Worm (Caenorhabditis elegans) whole organism, L2 larva: Measurements from ENCODE around the gene dnj-18.

ENCODE experiments used
- aly-2 ChIP-seq: fragments of 150-350 bp; optimal IDR thresholded peaks from 2 replicates; lab custom pipeline; 2014; ENCODE audit warnings: missing biosample characterization, missing genetic modification characterization
- gmeb-1 ChIP-seq: fragments of 150-350 bp; optimal IDR thresholded peaks from 2 replicates; lab custom pipeline; 2014; ENCODE audit warnings: missing biosample characterization, missing genetic modification characterization
- lin-13 ChIP-seq: fragments of 150-350 bp; optimal IDR thresholded peaks from 2 replicates; lab custom pipeline; 2014; ENCODE audit warnings: missing biosample characterization, missing genetic modification reagents, missing genetic modification characterization
- nhr-6 ChIP-seq: fragments of 150-350 bp; optimal IDR thresholded peaks from 2 replicates; lab custom pipeline; 2014; ENCODE audit warnings: missing biosample characterization, missing genetic modification characterization

ce11 chrIII:4687134-4687533 lies 10.8 kb upstream of the dnj-18 start:
- TF ChIP-seq nhr-6 (tag; lab: Kevin White, UChicago) (no peak), lin-13 (no peak), gmeb-1 (tag; lab: Kevin White, UChicago) (no peak), aly-2 (tag; lab: Kevin White, UChicago) (no peak)
